Fruit fly (Drosophila melanogaster) whole organism, embryonic: ENCODE measurements around the gene CG10996.
A peak's percentile ranks its signal among the peaks of the same experiment; 100 is the strongest.

ENCODE experiments used
- B-H1 ChIP-seq: fragments of 200-800 bp; sonication (Bioruptor generic); IDR thresholded peaks from 3 replicates; pipeline ENCODE4 v1.3.6; 2022; ENCODE audit warnings: missing biosample characterization, missing genetic modification characterization
- CG11093 ChIP-seq: fragments of 200-800 bp; sonication (Bioruptor generic); IDR thresholded peaks from 3 replicates; pipeline ENCODE4 v1.3.6; 2022; ENCODE audit warnings: missing biosample characterization, missing genetic modification characterization
- CG11504 ChIP-seq: fragments of 200-800 bp; sonication (Bioruptor generic); optimal IDR thresholded peaks from 3 replicates; lab custom pipeline; 2019; ENCODE audit warnings: missing biosample characterization, mild to moderate bottlenecking, missing genetic modification characterization, moderate library complexity
- CG12391 ChIP-seq: fragments of 200-800 bp; sonication (Bioruptor generic); optimal IDR thresholded peaks from 3 replicates; lab custom pipeline; 2018; ENCODE audit warnings: missing biosample characterization, mild to moderate bottlenecking, missing genetic modification characterization, moderate library complexity
- CG13424 ChIP-seq: fragments of 200-800 bp; sonication (Bioruptor generic); optimal IDR thresholded peaks from 2 replicates; lab custom pipeline; 2019; ENCODE audit warnings: missing biosample characterization, mild to moderate bottlenecking, missing genetic modification characterization, moderate library complexity
- CG14441 ChIP-seq: fragments of 200-800 bp; sonication (Bioruptor generic); IDR thresholded peaks from 2 replicates; pipeline ENCODE4 v1.3.6; 2022; ENCODE audit warnings: missing biosample characterization, missing genetic modification characterization
- CG1602 ChIP-seq: fragments of 200-800 bp; sonication (Bioruptor generic); optimal IDR thresholded peaks from 3 replicates; lab custom pipeline; 2016; ENCODE audit warnings: missing biosample characterization, missing genetic modification characterization
- CG17328 ChIP-seq: fragments of 200-800 bp; sonication (Bioruptor generic); IDR thresholded peaks from 2 replicates; pipeline ENCODE4 v1.3.6; 2022; ENCODE audit warnings: missing biosample characterization, missing genetic modification characterization
- CG17568 ChIP-seq: fragments of 200-800 bp; sonication (Bioruptor generic); optimal IDR thresholded peaks from 2 replicates; lab custom pipeline; 2018; ENCODE audit warnings: missing biosample characterization, mild to moderate bottlenecking, missing genetic modification characterization, moderate library complexity
- CG18262 ChIP-seq: fragments of 200-800 bp; optimal IDR thresholded peaks from 3 replicates; lab custom pipeline; 2019; ENCODE audit warnings: missing biosample characterization, mild to moderate bottlenecking, missing genetic modification characterization, moderate library complexity
- CG18599 ChIP-seq: fragments of 200-800 bp; sonication (Bioruptor generic); optimal IDR thresholded peaks from 3 replicates; lab custom pipeline; 2017; ENCODE audit warnings: missing biosample characterization, missing genetic modification characterization, mild to moderate bottlenecking, moderate library complexity, missing genetic modification reagents
- CG2120 ChIP-seq: fragments of 200-800 bp; sonication (Bioruptor generic); optimal IDR thresholded peaks from 3 replicates; lab custom pipeline; 2016; ENCODE audit warnings: missing biosample characterization, missing genetic modification characterization
- CG2202 ChIP-seq: fragments of 200-800 bp; sonication (Bioruptor generic); optimal IDR thresholded peaks from 2 replicates; lab custom pipeline; 2018; ENCODE audit warnings: missing biosample characterization, mild to moderate bottlenecking, missing genetic modification characterization
- CG4854 ChIP-seq: fragments of 200-800 bp; sonication (Bioruptor generic); optimal IDR thresholded peaks from 2 replicates; lab custom pipeline; 2016; ENCODE audit warnings: missing biosample characterization, missing genetic modification characterization, inconsistent platforms
- CkIIα-i1 ChIP-seq: fragments of 200-800 bp; sonication (Bioruptor generic); IDR thresholded peaks from 2 replicates; pipeline ENCODE4 v1.3.6; 2022; ENCODE audit warnings: missing biosample characterization, missing genetic modification characterization
- Dek ChIP-seq: fragments of 200-800 bp; sonication (Bioruptor generic); optimal IDR thresholded peaks from 3 replicates; lab custom pipeline; 2019; ENCODE audit warnings: missing biosample characterization, mild to moderate bottlenecking, missing genetic modification characterization, moderate library complexity
- Doc3 ChIP-seq: fragments of 200-800 bp; sonication (Bioruptor generic); IDR thresholded peaks from 3 replicates; pipeline ENCODE4 v1.3.6; 2022; ENCODE audit warnings: missing biosample characterization, missing genetic modification characterization; ENCODE audit not compliant: partially characterized antibody
- Dref ChIP-seq: fragments of 200-800 bp; sonication (Bioruptor generic); IDR thresholded peaks from 2 replicates; pipeline ENCODE4 v1.3.6; 2022; ENCODE audit warnings: missing biosample characterization, missing genetic modification characterization
- E2f1 ChIP-seq: fragments of 200-800 bp; sonication (Bioruptor generic); IDR thresholded peaks from 2 replicates; pipeline ENCODE4 v1.3.6; 2022; ENCODE audit warnings: missing biosample characterization, missing genetic modification characterization
- Fer1 ChIP-seq: fragments of 200-800 bp; sonication (Bioruptor generic); optimal IDR thresholded peaks from 2 replicates; lab custom pipeline; 2017; ENCODE audit warnings: missing biosample characterization, mild to moderate bottlenecking, missing genetic modification characterization
- H2.0 ChIP-seq: fragments of 200-800 bp; sonication (Bioruptor generic); IDR thresholded peaks from 2 replicates; pipeline ENCODE4 v1.3.6; 2022; ENCODE audit warnings: missing biosample characterization, missing genetic modification characterization
- HmgZ ChIP-seq: fragments of 200-800 bp; sonication (Bioruptor generic); optimal IDR thresholded peaks from 2 replicates; lab custom pipeline; 2018; ENCODE audit warnings: missing biosample characterization, mild to moderate bottlenecking, missing genetic modification characterization
- Oaz ChIP-seq: fragments of 200-800 bp; sonication (Bioruptor generic); IDR thresholded peaks from 2 replicates; pipeline ENCODE4 v1.3.6; 2022; ENCODE audit warnings: missing biosample characterization, missing genetic modification characterization
- PHDP ChIP-seq: fragments of 200-800 bp; sonication (Bioruptor generic); optimal IDR thresholded peaks from 3 replicates; lab custom pipeline; 2018; ENCODE audit warnings: missing biosample characterization, mild to moderate bottlenecking, missing genetic modification characterization, moderate library complexity
- Sin3A ChIP-seq: fragments of >200 bp; optimal IDR thresholded peaks from 2 replicates; lab custom pipeline; 2018
- Sox100B ChIP-seq: fragments of 200-800 bp; sonication (Bioruptor generic); optimal IDR thresholded peaks from 3 replicates; lab custom pipeline; 2018; ENCODE audit warnings: missing biosample characterization, mild to moderate bottlenecking, missing genetic modification characterization
- Spps ChIP-seq: fragments of 200-800 bp; sonication (Bioruptor generic); optimal IDR thresholded peaks from 2 replicates; lab custom pipeline; 2018; ENCODE audit warnings: missing biosample characterization, mild to moderate bottlenecking, missing genetic modification characterization
- Ssrp ChIP-seq: fragments of 200-800 bp; sonication (Bioruptor generic); optimal IDR thresholded peaks from 2 replicates; lab custom pipeline; 2018; ENCODE audit warnings: missing biosample characterization, mild to moderate bottlenecking, missing genetic modification characterization, moderate library complexity
- az2 ChIP-seq: fragments of 200-800 bp; sonication (Bioruptor generic); optimal IDR thresholded peaks from 3 replicates; lab custom pipeline; 2016; ENCODE audit warnings: missing biosample characterization, missing genetic modification characterization
- bab2 ChIP-seq: fragments of 200-800 bp; sonication (Bioruptor generic); optimal IDR thresholded peaks from 2 replicates; lab custom pipeline; 2016; ENCODE audit warnings: missing biosample characterization, missing genetic modification characterization
- cwo ChIP-seq: fragments of 200-800 bp; sonication (Bioruptor generic); optimal IDR thresholded peaks from 3 replicates; lab custom pipeline; 2017; ENCODE audit warnings: missing biosample characterization, missing genetic modification characterization, mild to moderate bottlenecking, moderate library complexity, missing genetic modification reagents
- dmrt99B ChIP-seq: fragments of 200-800 bp; sonication (Bioruptor generic); optimal IDR thresholded peaks from 2 replicates; lab custom pipeline; 2018; ENCODE audit warnings: missing biosample characterization, mild to moderate bottlenecking, missing genetic modification characterization, moderate library complexity
- dysf ChIP-seq: fragments of 200-800 bp; sonication (Bioruptor generic); IDR thresholded peaks from 3 replicates; pipeline ENCODE4 v1.3.6; 2022; ENCODE audit warnings: missing biosample characterization, missing genetic modification characterization
- esg ChIP-seq: fragments of 200-800 bp; sonication (Bioruptor generic); conservative IDR thresholded peaks from 2 replicates; pipeline ENCODE4 v1.3.6; 2022; ENCODE audit warnings: missing biosample characterization, missing genetic modification characterization
- fd102C ChIP-seq: fragments of 200-800 bp; sonication (Bioruptor generic); optimal IDR thresholded peaks from 2 replicates; lab custom pipeline; 2018; ENCODE audit warnings: missing biosample characterization, mild to moderate bottlenecking, missing genetic modification characterization, moderate library complexity
- gem ChIP-seq: fragments of 200-800 bp; sonication (Bioruptor generic); optimal IDR thresholded peaks from 2 replicates; lab custom pipeline; 2019; ENCODE audit warnings: missing biosample characterization, mild to moderate bottlenecking, missing genetic modification characterization, moderate library complexity
- ind ChIP-seq: fragments of 200-800 bp; sonication (Bioruptor generic); optimal IDR thresholded peaks from 3 replicates; lab custom pipeline; 2016; ENCODE audit warnings: missing biosample characterization, missing genetic modification characterization
- nau ChIP-seq: fragments of 200-800 bp; sonication (Bioruptor generic); optimal IDR thresholded peaks from 3 replicates; lab custom pipeline; 2017; ENCODE audit warnings: missing biosample characterization, mild to moderate bottlenecking, missing genetic modification characterization, missing genetic modification reagents
- nmo ChIP-seq: fragments of 200-800 bp; sonication (Bioruptor generic); optimal IDR thresholded peaks from 2 replicates; lab custom pipeline; 2018; ENCODE audit warnings: missing biosample characterization, mild to moderate bottlenecking, missing genetic modification characterization, moderate library complexity
- phol ChIP-seq: fragments of 200-800 bp; sonication (Bioruptor generic); optimal IDR thresholded peaks from 3 replicates; lab custom pipeline; 2018; ENCODE audit warnings: missing biosample characterization, mild to moderate bottlenecking, missing genetic modification characterization, moderate library complexity
- rib ChIP-seq: fragments of 200-800 bp; sonication (Bioruptor generic); IDR thresholded peaks from 2 replicates; pipeline ENCODE4 v1.3.6; 2022; ENCODE audit warnings: missing biosample characterization, missing genetic modification characterization
- salm ChIP-seq: fragments of 200-800 bp; sonication (Bioruptor generic); optimal IDR thresholded peaks from 2 replicates; lab custom pipeline; 2018; ENCODE audit warnings: missing biosample characterization, mild to moderate bottlenecking, missing genetic modification characterization
- sens ChIP-seq: fragments of 200-800 bp; sonication (Bioruptor generic); peaks from one replicate; lab custom pipeline; 2016; ENCODE audit warnings: missing biosample characterization, missing genetic modification characterization
- sqz ChIP-seq: fragments of 200-800 bp; sonication (Bioruptor generic); optimal IDR thresholded peaks from 3 replicates; lab custom pipeline; 2018; ENCODE audit warnings: missing biosample characterization, mild to moderate bottlenecking, missing genetic modification characterization
- sug ChIP-seq: fragments of 200-800 bp; optimal IDR thresholded peaks from 2 replicates; lab custom pipeline; 2019; ENCODE audit warnings: missing biosample characterization, mild to moderate bottlenecking, missing genetic modification characterization, moderate library complexity
- tgo ChIP-seq: fragments of 200-800 bp; sonication (Bioruptor generic); IDR thresholded peaks from 3 replicates; pipeline ENCODE4 v1.3.6; 2022; ENCODE audit warnings: missing biosample characterization, missing genetic modification characterization
- trem ChIP-seq: fragments of 200-800 bp; optimal IDR thresholded peaks from 3 replicates; lab custom pipeline; 2019; ENCODE audit warnings: missing biosample characterization, mild to moderate bottlenecking, missing genetic modification characterization, moderate library complexity
- vvl ChIP-seq: fragments of 200-800 bp; sonication (Bioruptor generic); IDR thresholded peaks from 2 replicates; pipeline ENCODE4 v1.3.6; 2022; ENCODE audit warnings: missing biosample characterization, missing genetic modification characterization
- wor ChIP-seq: fragments of 200-800 bp; sonication (Bioruptor generic); IDR thresholded peaks from 2 replicates; pipeline ENCODE4 v1.3.6; 2022; ENCODE audit warnings: missing biosample characterization, missing genetic modification characterization

The CG10996 gene

dm6 chrX:13764397-13765119 is 32.9 kb downstream of the CG10996 start (continued):
- TF ChIP-seq Dek (tag; lab: Kevin White, UChicago): peak; percentile 3
- TF ChIP-seq CG2120 (GFP tag; lab: Kevin White, UChicago): peak; percentile 31
- TF ChIP-seq gem: peak; percentile 75
- peak; percentile 45 for TF ChIP-seq Fer1 (GFP tag; lab: Kevin White, UChicago)
- TF ChIP-seq dmrt99B (tag; lab: Kevin White, UChicago): peak; percentile 70
- TF ChIP-seq CG11504: peak; percentile 74
- TF ChIP-seq Spps (tag; lab: Kevin White, UChicago): no peak
- no peak for TF ChIP-seq cwo (GFP tag; lab: Kevin White, UChicago)
- TF ChIP-seq nmo (GFP tag; lab: Kevin White, UChicago): peak; percentile 67
- no peak for TF ChIP-seq E2f1
- 0 out of 2 replicates have a peak, but pooled peaks have one; percentile 57 for TF ChIP-seq vvl (GFP tag; lab: Robert Waterston, UW)
- TF ChIP-seq Oaz (GFP tag; lab: Robert Waterston, UW): peak; percentile 46; the same call in 1 of the 2 replicates
- TF ChIP-seq fd102C (GFP tag; lab: Kevin White, UChicago): no peak
- peak; percentile 23 for TF ChIP-seq sug (tag; lab: Kevin White, UChicago)
- TF ChIP-seq CG14441: peak; percentile 57
- no peak for TF ChIP-seq nau
- peak; percentile 18; the same call in 1 of the 2 replicates for TF ChIP-seq wor (GFP tag; lab: Robert Waterston, UW)
- TF ChIP-seq trem: peak; percentile 13
- TF ChIP-seq CG2202 (tag; lab: Kevin White, UChicago): no peak
- TF ChIP-seq esg (GFP tag; lab: Robert Waterston, UW): peak; percentile 41; the same call in 1 of the 2 replicates
- peak; percentile 11 for TF ChIP-seq sqz
- TF ChIP-seq az2 (GFP tag; lab: Kevin White, UChicago): peak; percentile 47
- TF ChIP-seq salm (tag; lab: Kevin White, UChicago): peak; percentile 27
- TF ChIP-seq Sox100B (GFP tag; lab: Kevin White, UChicago): peak; percentile 29
- peak; percentile 56; the same call in 2 of the 3 replicates for TF ChIP-seq tgo (GFP tag; lab: Robert Waterston, UW)
- TF ChIP-seq rib (GFP tag; lab: Robert Waterston, UW): no peak
- peak; percentile 8 for TF ChIP-seq HmgZ (tag; lab: Kevin White, UChicago)
- no peak for TF ChIP-seq Sin3A (lab: Kevin White, UChicago)
- 0 out of 2 replicates have a peak, but pooled peaks have one; percentile 20 for TF ChIP-seq H2.0 (GFP tag; lab: Robert Waterston, UW)
- TF ChIP-seq CG17328 (GFP tag; lab: Robert Waterston, UW): peak; percentile 61
- TF ChIP-seq CG11093 (GFP tag; lab: Robert Waterston, UW): peak; percentile 50; the same call in 1 of the 3 replicates
- TF ChIP-seq dysf (GFP tag; lab: Robert Waterston, UW): peak; percentile 61; the same call in 2 of the 3 replicates
- peak; percentile 47 for TF ChIP-seq Ssrp (tag; lab: Kevin White, UChicago)
- no peak for TF ChIP-seq Doc3 (GFP tag; lab: Robert Waterston, UW)
- TF ChIP-seq Dref (GFP tag; lab: Robert Waterston, UW): no peak
- peak; percentile 60 for TF ChIP-seq CG13424 (tag; lab: Kevin White, UChicago)
- TF ChIP-seq PHDP (tag; lab: Kevin White, UChicago): peak; percentile 43
- TF ChIP-seq CG12391 (tag; lab: Kevin White, UChicago): peak; percentile 62
- TF ChIP-seq bab2 (GFP tag; lab: Kevin White, UChicago): no peak
- peak; percentile 48 for TF ChIP-seq ind (GFP tag; lab: Kevin White, UChicago)
- peak; percentile 44; the same call in 1 of the 3 replicates for TF ChIP-seq B-H1
- no peak for TF ChIP-seq CG17568 (GFP tag; lab: Kevin White, UChicago)
- peak; percentile 26 for TF ChIP-seq CG18599 (GFP tag; lab: Kevin White, UChicago)
- no peak for TF ChIP-seq CG4854 (GFP tag; lab: Kevin White, UChicago)
- peak; percentile 81 for TF ChIP-seq sens
- peak; percentile 15 for TF ChIP-seq CG1602 (GFP tag; lab: Kevin White, UChicago)
- TF ChIP-seq CkIIα-i1 (GFP tag; lab: Robert Waterston, UW): no peak
- TF ChIP-seq phol (tag; lab: Kevin White, UChicago): peak; percentile 59
- peak; percentile 49 for TF ChIP-seq CG18262
